Fruit fly (Drosophila melanogaster) whole organism, pupa: Measurements from ENCODE around the gene CG10096.

Experiments
- CG10348 ChIP-seq: fragments of 200-800 bp; sonication (Bioruptor generic); IDR thresholded peaks from 2 replicates; pipeline ENCODE4 v1.3.6; 2022; ENCODE audit warnings: missing biosample characterization, missing genetic modification characterization
- CG12605 ChIP-seq: fragments of 200-800 bp; sonication (Bioruptor generic); IDR thresholded peaks from 2 replicates; pipeline ENCODE4 v1.3.6; 2022; ENCODE audit warnings: missing biosample characterization, missing genetic modification characterization
- CG13204 ChIP-seq: fragments of 200-800 bp; sonication (Bioruptor generic); optimal IDR thresholded peaks from 2 replicates; lab custom pipeline; 2018; ENCODE audit warnings: missing biosample characterization, mild to moderate bottlenecking, missing genetic modification characterization, moderate library complexity
- CG14655 ChIP-seq: fragments of 200-800 bp; sonication (Bioruptor generic); optimal IDR thresholded peaks from 3 replicates; lab custom pipeline; 2017; ENCODE audit warnings: mild to moderate bottlenecking, missing biosample characterization, missing genetic modification reagents, missing genetic modification characterization
- CG15710 ChIP-seq: fragments of 200-800 bp; sonication (Bioruptor generic); optimal IDR thresholded peaks from 2 replicates; lab custom pipeline; 2018; ENCODE audit warnings: missing biosample characterization, mild to moderate bottlenecking, missing genetic modification characterization, moderate library complexity
- CG17806 ChIP-seq: fragments of 200-800 bp; sonication (Bioruptor generic); optimal IDR thresholded peaks from 2 replicates; lab custom pipeline; 2018; ENCODE audit warnings: missing biosample characterization, mild to moderate bottlenecking, missing genetic modification characterization, moderate library complexity
- CG32121 ChIP-seq: fragments of 200-800 bp; sonication (Bioruptor generic); IDR thresholded peaks from 2 replicates; pipeline ENCODE4 v1.3.6; 2022; ENCODE audit warnings: missing biosample characterization, missing genetic modification characterization
- CG34367 ChIP-seq: fragments of 200-800 bp; sonication (Bioruptor generic); optimal IDR thresholded peaks from 2 replicates; lab custom pipeline; 2018; ENCODE audit warnings: missing biosample characterization, mild to moderate bottlenecking, missing genetic modification characterization
- CG4496 ChIP-seq: fragments of 200-800 bp; sonication (Bioruptor generic); IDR thresholded peaks from 3 replicates; pipeline ENCODE4 v1.3.6; 2022; ENCODE audit warnings: missing biosample characterization, missing genetic modification characterization
- CG8159 ChIP-seq: fragments of 200-800 bp; sonication (Bioruptor generic); optimal IDR thresholded peaks from 3 replicates; lab custom pipeline; 2018; ENCODE audit warnings: missing biosample characterization, mild to moderate bottlenecking, missing genetic modification characterization, moderate library complexity
- CG8301 ChIP-seq: fragments of 200-800 bp; sonication (Bioruptor generic); optimal IDR thresholded peaks from 2 replicates; lab custom pipeline; 2018; ENCODE audit warnings: missing biosample characterization, mild to moderate bottlenecking, missing genetic modification characterization
- CG9948 ChIP-seq: fragments of 200-800 bp; sonication (Bioruptor generic); optimal IDR thresholded peaks from 2 replicates; lab custom pipeline; 2018; ENCODE audit warnings: missing biosample characterization, mild to moderate bottlenecking, missing genetic modification characterization, moderate library complexity
- D1 ChIP-seq: fragments of 200-800 bp; sonication (Bioruptor generic); optimal IDR thresholded peaks from 2 replicates; lab custom pipeline; 2018; ENCODE audit warnings: missing biosample characterization, mild to moderate bottlenecking, missing genetic modification characterization, moderate library complexity
- EcR ChIP-seq: fragments of 200-800 bp; sonication (Bioruptor generic); optimal IDR thresholded peaks from 3 replicates; lab custom pipeline; 2019; ENCODE audit warnings: missing biosample characterization, missing genetic modification characterization, mild to moderate bottlenecking, moderate library complexity, missing genetic modification reagents
- Ets98B ChIP-seq: fragments of 200-800 bp; sonication (Bioruptor generic); IDR thresholded peaks from 2 replicates; pipeline ENCODE4 v1.3.6; 2022; ENCODE audit warnings: missing biosample characterization, missing genetic modification characterization
- Pif1A ChIP-seq: fragments of 200-800 bp; sonication (Bioruptor generic); optimal IDR thresholded peaks from 3 replicates; lab custom pipeline; 2016; ENCODE audit warnings: missing biosample characterization, missing genetic modification characterization
- Pif1B ChIP-seq: fragments of 200-800 bp; sonication (Bioruptor generic); optimal IDR thresholded peaks from 3 replicates; lab custom pipeline; 2016; ENCODE audit warnings: missing biosample characterization, missing genetic modification characterization
- Snoo ChIP-seq: fragments of 200-800 bp; sonication (Bioruptor generic); optimal IDR thresholded peaks from 3 replicates; lab custom pipeline; 2017; ENCODE audit warnings: missing biosample characterization, mild to moderate bottlenecking, missing genetic modification characterization, inconsistent platforms
- fd96Ca ChIP-seq: fragments of 200-800 bp; sonication (Bioruptor generic); IDR thresholded peaks from 3 replicates; pipeline ENCODE4 v1.3.6; 2022; ENCODE audit warnings: missing biosample characterization, missing genetic modification characterization
- gl ChIP-seq: fragments of 200-800 bp; sonication (Bioruptor generic); optimal IDR thresholded peaks from 2 replicates; lab custom pipeline; 2018; ENCODE audit warnings: missing biosample characterization, mild to moderate bottlenecking, missing genetic modification characterization
- rn ChIP-seq: fragments of 200-800 bp; sonication (Bioruptor generic); IDR thresholded peaks from 2 replicates; pipeline ENCODE4 v1.3.6; 2022; ENCODE audit warnings: missing biosample characterization, missing genetic modification characterization

The CG10096 gene

DNA sequence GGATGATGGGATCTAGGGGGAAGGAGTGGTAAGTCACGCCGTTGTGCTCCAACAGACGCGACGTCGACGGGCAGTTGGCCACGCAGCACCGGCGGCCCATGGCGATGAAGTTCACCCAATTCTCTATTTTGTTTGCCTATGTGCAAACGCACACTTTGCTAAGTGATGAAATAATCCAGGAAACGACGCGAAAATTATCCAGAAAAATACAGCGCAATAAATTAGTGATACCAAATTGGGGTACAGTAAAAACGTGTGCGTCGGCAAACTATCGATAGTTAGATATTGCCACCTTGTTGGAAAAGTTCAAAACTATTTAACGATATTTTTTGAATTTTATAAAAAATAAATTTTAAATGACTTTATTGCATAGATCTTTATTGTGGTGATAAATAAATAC is 39.7 kb downstream of the CG10096 start, which contains the start of gene MBD-R2:
Gene MBD-R2, minus strand, starts transcription at position 222 of the 400 bp plus-strand sequence.
- TF ChIP-seq rn (GFP tag; lab: Robert Waterston, UW), result no peak
- TF ChIP-seq CG34367 (tag; lab: Kevin White, UChicago), result no peak
- TF ChIP-seq CG17806, result no peak
- no peak for TF ChIP-seq CG9948
- TF ChIP-seq CG14655 (GFP tag; lab: Kevin White, UChicago), result no peak
- TF ChIP-seq EcR (GFP tag; lab: Kevin White, UChicago), result no peak
- no peak for TF ChIP-seq Pif1A
- TF ChIP-seq Ets98B (GFP tag; lab: Robert Waterston, UW), result no peak
- no peak for TF ChIP-seq CG12605 (GFP tag; lab: Robert Waterston, UW)
- TF ChIP-seq fd96Ca (GFP tag; lab: Robert Waterston, UW), result no peak
- TF ChIP-seq gl (tag; lab: Kevin White, UChicago), result no peak
- TF ChIP-seq CG32121, result no peak
- no peak for TF ChIP-seq Snoo (tag; lab: Kevin White, UChicago)
- TF ChIP-seq CG8159 (tag; lab: Kevin White, UChicago), result no peak

DNA sequence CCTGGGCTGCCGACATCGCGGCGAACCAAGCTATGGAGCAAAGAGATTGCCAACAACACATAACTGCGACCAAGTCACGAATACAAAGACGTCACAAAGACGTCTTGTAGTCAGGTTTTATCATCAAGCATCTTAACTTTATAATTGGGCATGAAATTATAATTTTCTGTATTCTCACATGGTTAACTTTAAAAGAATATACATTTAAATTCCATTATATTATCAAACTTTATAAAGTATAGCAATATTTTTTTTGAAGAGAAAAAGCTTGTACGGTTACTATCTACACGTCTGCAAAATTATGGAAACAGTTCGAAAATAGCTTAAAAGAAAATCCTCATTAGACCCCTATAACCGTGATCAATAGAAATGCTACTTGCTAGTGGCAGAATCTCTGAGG is 43.8 kb downstream of the CG10096 start, which contains the start of gene CG10041:
Gene CG10041, minus strand, starts transcription at position 101 of the 400 bp plus-strand sequence.
- TF ChIP-seq Snoo (tag; lab: Kevin White, UChicago) (no peak), CG9948 (no peak), CG4496 (GFP tag; lab: Robert Waterston, UW) (no peak), fd96Ca (GFP tag; lab: Robert Waterston, UW) (no peak), CG12605 (GFP tag; lab: Robert Waterston, UW) (no peak), CG17806 (no peak), CG10348 (GFP tag; lab: Robert Waterston, UW) (no peak), rn (GFP tag; lab: Robert Waterston, UW) (no peak), CG32121 (no peak), Pif1A (no peak), gl (tag; lab: Kevin White, UChicago) (no peak), Pif1B (GFP tag; lab: Kevin White, UChicago) (no peak), CG15710 (no peak), EcR (GFP tag; lab: Kevin White, UChicago) (no peak), CG13204 (no peak), CG8159 (tag; lab: Kevin White, UChicago) (no peak)

DNA sequence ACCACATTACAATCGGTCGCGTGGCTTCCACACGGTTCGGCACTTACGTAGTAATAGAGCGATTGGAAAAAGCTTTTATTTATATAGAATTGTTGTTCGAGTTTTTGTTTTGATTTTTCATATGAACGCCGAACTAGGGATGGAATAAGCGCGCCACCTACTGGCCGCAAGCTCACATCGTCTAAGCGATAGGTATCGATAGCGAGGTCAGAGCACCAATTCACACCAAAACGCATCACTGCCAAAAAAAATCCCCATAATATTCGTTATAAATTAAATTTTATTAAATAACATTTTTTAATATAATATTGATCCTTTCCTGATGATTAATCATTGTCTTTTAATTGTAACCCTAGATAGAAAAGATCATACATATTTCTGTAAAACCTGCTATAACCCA is 45.3 kb downstream of the CG10096 start, which contains the start of gene CG10038:
Gene CG10038, minus strand, starts transcription at position 148 of the 400 bp plus-strand sequence.
- TF ChIP-seq CG10348 (GFP tag; lab: Robert Waterston, UW) (no peak), CG8301 (tag; lab: Kevin White, UChicago) (no peak), CG17806 (peak; percentile 5), CG12605 (GFP tag; lab: Robert Waterston, UW) (no peak), D1 (tag; lab: Kevin White, UChicago) (peak; percentile 55), CG4496 (GFP tag; lab: Robert Waterston, UW) (peak; percentile 35; the same call in 1 of the 3 replicates), CG13204 (no peak), CG9948 (no peak)
- TF ChIP-seq, all 21 proteins: peak for 3

dm6 chr3R:12347659-12348058 is 48.1 kb downstream of the CG10096 start:
- TF ChIP-seq CG9948 (no peak), CG8301 (tag; lab: Kevin White, UChicago) (no peak), CG13204 (no peak), Pif1B (GFP tag; lab: Kevin White, UChicago) (no peak), CG32121 (no peak), rn (GFP tag; lab: Robert Waterston, UW) (no peak), CG15710 (no peak), gl (tag; lab: Kevin White, UChicago) (no peak), CG4496 (GFP tag; lab: Robert Waterston, UW) (no peak), CG10348 (GFP tag; lab: Robert Waterston, UW) (no peak), CG17806 (no peak), CG8159 (tag; lab: Kevin White, UChicago) (no peak), CG14655 (GFP tag; lab: Kevin White, UChicago) (no peak), CG34367 (tag; lab: Kevin White, UChicago) (no peak), Snoo (tag; lab: Kevin White, UChicago) (no peak), Ets98B (GFP tag; lab: Robert Waterston, UW) (no peak), Pif1A (no peak), CG12605 (GFP tag; lab: Robert Waterston, UW) (no peak), EcR (GFP tag; lab: Kevin White, UChicago) (no peak), D1 (tag; lab: Kevin White, UChicago) (no peak)

DNA sequence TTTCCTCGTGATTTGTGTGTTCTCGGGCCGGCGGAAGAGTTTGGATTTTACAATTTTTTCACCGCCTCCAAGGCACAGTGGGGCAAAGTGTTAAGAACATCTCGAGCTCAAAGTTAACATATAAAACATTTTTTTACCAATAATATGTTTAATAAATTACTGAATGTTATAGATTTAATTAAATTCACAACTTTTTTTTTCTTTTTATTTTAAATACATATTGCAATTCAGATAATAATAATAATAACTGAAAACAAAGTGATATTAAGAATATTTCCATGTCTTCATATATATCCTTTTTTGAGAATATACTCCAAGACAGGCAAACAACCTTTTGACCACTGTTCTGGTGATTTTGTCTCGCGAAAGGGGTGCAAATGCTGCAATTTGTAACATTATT is 49.8 kb downstream of the CG10096 start:
- TF ChIP-seq CG10348 (GFP tag; lab: Robert Waterston, UW) (no peak), CG8159 (tag; lab: Kevin White, UChicago) (peak; percentile 15), fd96Ca (GFP tag; lab: Robert Waterston, UW) (no peak)

DNA sequence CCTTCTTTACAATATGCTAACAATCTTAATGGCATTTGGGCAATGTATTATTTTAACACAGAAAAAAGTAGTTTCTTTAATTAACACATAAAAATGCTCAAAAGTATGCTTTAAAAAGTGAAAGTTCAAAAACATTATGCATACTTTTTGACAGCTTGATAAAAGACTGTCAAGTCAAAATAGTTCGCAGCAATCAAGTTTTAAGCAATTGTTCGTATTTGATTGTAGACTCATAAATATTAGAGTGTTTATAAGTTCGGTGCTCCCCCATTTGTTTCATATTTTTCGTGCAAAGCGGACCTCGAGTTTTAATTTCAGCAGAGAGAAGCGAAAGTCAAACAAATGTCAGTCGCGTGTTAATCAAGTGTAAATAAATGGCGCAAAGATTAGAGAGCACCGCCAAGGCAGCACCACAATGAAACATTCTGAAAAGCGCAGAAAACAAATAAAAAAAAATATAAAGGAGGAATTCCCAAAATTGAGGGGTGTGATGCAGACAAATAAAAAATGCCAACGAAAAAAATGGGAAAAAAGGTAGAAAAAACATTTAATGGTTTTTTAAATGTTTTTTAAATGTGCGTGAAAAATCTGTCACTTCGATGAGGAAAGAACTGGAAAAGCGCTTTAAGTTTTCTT is 50.7 kb downstream of the CG10096 start:
- TF ChIP-seq Pif1A, result no peak
- no peak for TF ChIP-seq CG8301 (tag; lab: Kevin White, UChicago)
- TF ChIP-seq CG32121, result no peak
- TF ChIP-seq CG4496 (GFP tag; lab: Robert Waterston, UW), result no peak
- TF ChIP-seq CG8159 (tag; lab: Kevin White, UChicago), result no peak
- no peak for TF ChIP-seq rn (GFP tag; lab: Robert Waterston, UW)
- TF ChIP-seq fd96Ca (GFP tag; lab: Robert Waterston, UW), result no peak
- TF ChIP-seq CG9948, result no peak
